Worm (Caenorhabditis elegans) whole organism, young adult: ENCODE measurements around the gene F53A3.7.

Experiments used
- F37B4.10 ChIP-seq: fragments of 200-800 bp; sonication (Bioruptor generic); IDR thresholded peaks from 2 replicates; pipeline ENCODE4 v1.3.6; 2022; ENCODE audit warnings: missing genetic modification characterization, missing compliant biosample characterization
- K11D2.4 ChIP-seq: fragments of 200-800 bp; sonication (Bioruptor generic); IDR thresholded peaks from 2 replicates; pipeline ENCODE4 v1.3.6; 2022; ENCODE audit warnings: missing genetic modification reagents, missing genetic modification characterization, missing compliant biosample characterization
- ama-1 ChIP-seq, 3 experiments: fragments of 150-350 bp in 1 of 3; sonication (generic microtip) in 2 of 3; optimal IDR thresholded peaks; 2 replicates each; lab custom pipeline; 2014 to 2018; ENCODE audit warnings: missing biosample characterization in 2 of 3, missing genetic modification characterization in 2 of 3, missing genetic modification reagents in 2 of 3
- attf-3 ChIP-seq: fragments of 200-800 bp; sonication (Bioruptor generic); conservative IDR thresholded peaks from 2 replicates; pipeline ENCODE4 v1.3.6; 2022; ENCODE audit warnings: missing genetic modification reagents, missing genetic modification characterization, missing compliant biosample characterization
- attf-5 ChIP-seq: fragments of 200-800 bp; sonication (Bioruptor generic); optimal IDR thresholded peaks from 2 replicates; lab custom pipeline; 2018; ENCODE audit warnings: mild to moderate bottlenecking, missing genetic modification characterization, missing compliant biosample characterization
- bed-2 ChIP-seq: fragments of 200-800 bp; sonication (Bioruptor generic); IDR thresholded peaks from 2 replicates; pipeline ENCODE4 v1.3.6; 2022; ENCODE audit warnings: missing genetic modification reagents, missing genetic modification characterization, missing compliant biosample characterization
- ekl-4 ChIP-seq: fragments of 200-800 bp; sonication (Bioruptor generic); IDR thresholded peaks from 2 replicates; pipeline ENCODE4 v1.3.6; 2022; ENCODE audit warnings: missing genetic modification reagents, missing genetic modification characterization, missing compliant biosample characterization
- lin-40 ChIP-seq: sonication (generic microtip); optimal IDR thresholded peaks from 2 replicates; lab custom pipeline; 2016; ENCODE audit warnings: missing genetic modification characterization, mild to moderate bottlenecking, missing compliant biosample characterization, missing genotype, missing genetic modification reagents
- rpc-1 ChIP-seq, 2 experiments: fragments of 150-350 bp in 1 of 2; sonication (generic microtip) in 1 of 2; optimal IDR thresholded peaks; 2 replicates each; lab custom pipeline; 2014 to 2018; ENCODE audit warnings: missing biosample characterization in 1 of 2, missing genetic modification characterization in 1 of 2, missing genetic modification reagents in 1 of 2, missing genotype in 1 of 2
- sdz-38 ChIP-seq: sonication (generic microtip); optimal IDR thresholded peaks from 2 replicates; lab custom pipeline; 2016; ENCODE audit warnings: missing genotype, missing genetic modification characterization, missing compliant biosample characterization
- sea-2 ChIP-seq: fragments of 200-800 bp; sonication (Bioruptor generic); IDR thresholded peaks from 2 replicates; pipeline ENCODE4 v1.3.6; 2022; ENCODE audit warnings: missing genetic modification characterization, missing compliant biosample characterization
- snpc-4 ChIP-seq, 5 experiments: fragments of 150-350 bp in 1 of 5; sonication (generic microtip) in 4 of 5; optimal IDR thresholded peaks; 2 replicates each; lab custom pipeline; 2014 to 2018; ENCODE audit warnings: missing genetic modification characterization in 5 of 5, missing biosample characterization in 3 of 5, antibody characterized with exemption in 2 of 5, mild to moderate bottlenecking in 2 of 5, missing compliant biosample characterization in 2 of 5, missing genotype in 2 of 5, moderate library complexity in 2 of 5, missing genetic modification reagents in 1 of 5
- sptf-2 ChIP-seq: fragments of 200-800 bp; sonication (Bioruptor generic); optimal IDR thresholded peaks from 2 replicates; lab custom pipeline; 2018; ENCODE audit warnings: mild to moderate bottlenecking, missing genetic modification characterization, missing compliant biosample characterization

- TF ChIP-seq lin-40 (tag; lab: Kevin White, UChicago) (no peak), F37B4.10 (GFP tag; lab: Robert Waterston, UW) (no peak), rpc-1 (optimal IDR thresholded peaks at IDR 0.05; lab: Kevin White, UChicago) (no peak), rpc-1 (tag; optimal IDR thresholded peaks at IDR 0.05; lab: Kevin White, UChicago) (no peak), snpc-4 (GFP tag; optimal IDR thresholded peaks at IDR 0.05; lab: Kevin White, UChicago) (no peak), snpc-4 (tag; optimal IDR thresholded peaks at IDR 0.05; lab: Kevin White, UChicago) (no peak), sdz-38 (tag; lab: Kevin White, UChicago) (no peak), K11D2.4 (GFP tag; lab: Robert Waterston, UW) (no peak), ama-1 (optimal IDR thresholded peaks at IDR 0.05; lab: Kevin White, UChicago) (no peak), ama-1 (GFP tag; optimal IDR thresholded peaks at IDR 0.05; lab: Kevin White, UChicago) (no peak), attf-3 (no peak), sptf-2 (GFP tag; lab: Kevin White, UChicago) (no peak), bed-2 (no peak), ekl-4 (GFP tag; lab: Robert Waterston, UW) (no peak), sea-2 (GFP tag; lab: Robert Waterston, UW) (no peak), attf-5 (GFP tag; lab: Kevin White, UChicago) (no peak)
Observed at ce11 chrIII:1977424-1977823, 26.1 kb downstream of the F53A3.7 start.
